Fruit fly (Drosophila melanogaster) ovary, adult (tissue): ENCODE measurements around the gene CG18628.

Source experiments
- CG17801 ChIP-seq: fragments of 200-800 bp; optimal IDR thresholded peaks from 2 replicates; lab custom pipeline; 2019; ENCODE audit warnings: missing biosample characterization, mild to moderate bottlenecking, missing genetic modification characterization, moderate library complexity; ENCODE audit not compliant: partially characterized antibody

The CG18628 gene

dm6 chr3L:10654439-10654838, 14.9 kb downstream of the CG18628 start:
- TF ChIP-seq CG17801 (GFP tag; lab: Kevin White, UChicago): no peak

dm6 chr3L:10656451-10657198, 17.1 kb downstream of the CG18628 start:
- TF ChIP-seq CG17801 (GFP tag; lab: Kevin White, UChicago): no peak

- TF ChIP-seq CG17801 (GFP tag; lab: Kevin White, UChicago): no peak
These were observed 17.8 kb downstream of the CG18628 start for dm6 chr3L:10657311-10657710.

- TF ChIP-seq CG17801 (GFP tag; lab: Kevin White, UChicago): no peak
These were observed 19.0 kb downstream of the CG18628 start for dm6 chr3L:10658362-10659127.

dm6 chr3L:10659524-10659923, 20.0 kb downstream of the CG18628 start:
- TF ChIP-seq CG17801 (GFP tag; lab: Kevin White, UChicago): no peak

dm6 chr3L:10659993-10660743, 20.6 kb downstream of the CG18628 start:
- no peak for TF ChIP-seq CG17801 (GFP tag; lab: Kevin White, UChicago)

- peak; percentile 53 for TF ChIP-seq CG17801 (GFP tag; lab: Kevin White, UChicago)
These were observed 21.4 kb downstream of the CG18628 start, which contains the start of the genes CG32066 and CG8003 for dm6 chr3L:10660744-10661589. CG32066 (minus strand) TSS chr3L:10661013. CG8003 (plus strand) TSS chr3L:10661475.

dm6 chr3L:10663190-10663763, 23.7 kb downstream of the CG18628 start, which contains the start of gene Adi1:
Adi1 (plus strand) TSS chr3L:10663376.
- no peak for TF ChIP-seq CG17801 (GFP tag; lab: Kevin White, UChicago)

- peak; percentile 79 for TF ChIP-seq CG17801 (GFP tag; lab: Kevin White, UChicago)
These were observed 25.0 kb downstream of the CG18628 start, which contains the start of gene simj for dm6 chr3L:10664511-10665062. simj (plus strand) TSS chr3L:10664739.

dm6 chr3L:10665433-10666150, 26.1 kb downstream of the CG18628 start:
- TF ChIP-seq CG17801 (GFP tag; lab: Kevin White, UChicago): peak; percentile 98

- TF ChIP-seq CG17801 (GFP tag; lab: Kevin White, UChicago): no peak
These were observed 27.0 kb downstream of the CG18628 start for dm6 chr3L:10666511-10667003.

- TF ChIP-seq CG17801 (GFP tag; lab: Kevin White, UChicago): no peak
These were observed 27.8 kb downstream of the CG18628 start for dm6 chr3L:10667341-10667740.
